Fruit fly (Drosophila melanogaster) whole organism, embryonic: ENCODE data around the gene CG32373.

Experiments used
- ATbp ChIP-seq: fragments of 200-800 bp; sonication (Bioruptor generic); optimal IDR thresholded peaks from 2 replicates; lab custom pipeline; 2017; ENCODE audit warnings: missing biosample characterization, mild to moderate bottlenecking, missing genetic modification characterization, missing genetic modification reagents
- Bdp1 ChIP-seq: fragments of 200-800 bp; sonication (Bioruptor generic); optimal IDR thresholded peaks from 3 replicates; lab custom pipeline; 2016; ENCODE audit warnings: missing biosample characterization, missing genetic modification characterization
- CG1024 ChIP-seq: fragments of 200-800 bp; sonication (Bioruptor generic); IDR thresholded peaks from 2 replicates; pipeline ENCODE4 v1.3.6; 2022; ENCODE audit warnings: missing biosample characterization, missing genetic modification characterization
- CG12104 ChIP-seq: fragments of 200-800 bp; sonication (Bioruptor generic); optimal IDR thresholded peaks from 3 replicates; lab custom pipeline; 2016; ENCODE audit warnings: missing biosample characterization, missing genetic modification characterization
- CG12744 ChIP-seq: fragments of 200-800 bp; sonication (Bioruptor generic); optimal IDR thresholded peaks from 2 replicates; lab custom pipeline; 2016; ENCODE audit warnings: missing biosample characterization, missing genetic modification characterization
- CG13775 ChIP-seq: fragments of 200-800 bp; sonication (Bioruptor generic); optimal IDR thresholded peaks from 3 replicates; lab custom pipeline; 2017; ENCODE audit warnings: missing biosample characterization, mild to moderate bottlenecking, missing genetic modification characterization
- CG14710 ChIP-seq: fragments of 200-800 bp; sonication (Bioruptor generic); optimal IDR thresholded peaks from 3 replicates; lab custom pipeline; 2019; ENCODE audit warnings: missing biosample characterization, mild to moderate bottlenecking, missing genetic modification characterization, moderate library complexity
- CG15073 ChIP-seq: fragments of 200-800 bp; sonication (Bioruptor generic); optimal IDR thresholded peaks from 2 replicates; lab custom pipeline; 2016; ENCODE audit warnings: missing biosample characterization, missing genetic modification characterization
- CG17328 ChIP-seq: fragments of 200-800 bp; sonication (Bioruptor generic); IDR thresholded peaks from 2 replicates; pipeline ENCODE4 v1.3.6; 2022; ENCODE audit warnings: missing biosample characterization, missing genetic modification characterization
- CG17568 ChIP-seq: fragments of 200-800 bp; sonication (Bioruptor generic); optimal IDR thresholded peaks from 2 replicates; lab custom pipeline; 2018; ENCODE audit warnings: missing biosample characterization, mild to moderate bottlenecking, missing genetic modification characterization, moderate library complexity
- CG17612 ChIP-seq: fragments of 200-800 bp; sonication (Bioruptor generic); IDR thresholded peaks from 2 replicates; pipeline ENCODE4 v1.3.6; 2022; ENCODE audit warnings: missing biosample characterization, missing genetic modification characterization
- CG17829 ChIP-seq: fragments of 200-800 bp; optimal IDR thresholded peaks from 2 replicates; lab custom pipeline; 2019; ENCODE audit warnings: missing biosample characterization, mild to moderate bottlenecking, missing genetic modification characterization, moderate library complexity
- CG18262 ChIP-seq: fragments of 200-800 bp; optimal IDR thresholded peaks from 3 replicates; lab custom pipeline; 2019; ENCODE audit warnings: missing biosample characterization, mild to moderate bottlenecking, missing genetic modification characterization, moderate library complexity
- CG18476 ChIP-seq: fragments of 200-800 bp; sonication (Bioruptor generic); optimal IDR thresholded peaks from 2 replicates; lab custom pipeline; 2016; ENCODE audit warnings: missing biosample characterization, mild to moderate bottlenecking, missing genetic modification characterization
- CG2116 ChIP-seq: fragments of 200-800 bp; sonication (Bioruptor generic); optimal IDR thresholded peaks from 3 replicates; lab custom pipeline; 2018; ENCODE audit warnings: missing biosample characterization, mild to moderate bottlenecking, missing genetic modification characterization
- CG2712 ChIP-seq: fragments of 200-800 bp; optimal IDR thresholded peaks from 3 replicates; lab custom pipeline; 2019; ENCODE audit warnings: missing biosample characterization, mild to moderate bottlenecking, missing genetic modification characterization, moderate library complexity
- CG31365 ChIP-seq: fragments of 200-800 bp; sonication (Bioruptor generic); optimal IDR thresholded peaks from 2 replicates; lab custom pipeline; 2018; ENCODE audit warnings: missing biosample characterization, mild to moderate bottlenecking, missing genetic modification characterization
- CG31441 ChIP-seq: fragments of 200-800 bp; sonication (Bioruptor generic); IDR thresholded peaks from 2 replicates; pipeline ENCODE4 v1.3.6; 2022; ENCODE audit warnings: missing biosample characterization, missing genetic modification characterization
- CG3281 ChIP-seq: fragments of 200-800 bp; sonication (Bioruptor generic); optimal IDR thresholded peaks from 3 replicates; lab custom pipeline; 2017; ENCODE audit warnings: missing biosample characterization, mild to moderate bottlenecking, missing genetic modification characterization
- CG7271 ChIP-seq: fragments of 200-800 bp; sonication (Bioruptor generic); optimal IDR thresholded peaks from 2 replicates; lab custom pipeline; 2018; ENCODE audit warnings: missing biosample characterization, mild to moderate bottlenecking, missing genetic modification characterization, moderate library complexity
- CG9437 ChIP-seq: fragments of 200-800 bp; sonication (Bioruptor generic); optimal IDR thresholded peaks from 2 replicates; lab custom pipeline; 2018; ENCODE audit warnings: missing biosample characterization, mild to moderate bottlenecking, missing genetic modification characterization
- Chrac-16 ChIP-seq: fragments of 200-800 bp; sonication (Bioruptor generic); optimal IDR thresholded peaks from 3 replicates; lab custom pipeline; 2016; ENCODE audit warnings: missing biosample characterization, missing genetic modification characterization
- CkIIα-i1 ChIP-seq: fragments of 200-800 bp; sonication (Bioruptor generic); IDR thresholded peaks from 2 replicates; pipeline ENCODE4 v1.3.6; 2022; ENCODE audit warnings: missing biosample characterization, missing genetic modification characterization
- Dip2 ChIP-seq: fragments of 200-800 bp; sonication (Bioruptor generic); IDR thresholded peaks from 2 replicates; pipeline ENCODE4 v1.3.6; 2022; ENCODE audit warnings: missing biosample characterization, missing genetic modification characterization
- Dip3 ChIP-seq: fragments of 200-800 bp; sonication (Bioruptor generic); optimal IDR thresholded peaks from 3 replicates; lab custom pipeline; 2016; ENCODE audit warnings: missing biosample characterization, missing genetic modification characterization
- Gug ChIP-seq: fragments of 200-800 bp; sonication (Bioruptor generic); IDR thresholded peaks from 4 replicates; pipeline ENCODE4 v1.3.6; 2022; ENCODE audit warnings: missing biosample characterization, missing genetic modification characterization
- Lim3 ChIP-seq: fragments of 200-800 bp; sonication (Bioruptor generic); IDR thresholded peaks from 2 replicates; pipeline ENCODE4 v1.3.6; 2022; ENCODE audit warnings: missing biosample characterization, missing genetic modification characterization
- MBD-R2 ChIP-seq: fragments of 200-800 bp; sonication (Bioruptor generic); IDR thresholded peaks from 2 replicates; pipeline ENCODE4 v1.3.6; 2022; ENCODE audit warnings: missing biosample characterization, missing genetic modification characterization
- Myb ChIP-seq: fragments of 200-800 bp; sonication (Bioruptor generic); optimal IDR thresholded peaks from 2 replicates; lab custom pipeline; 2016; ENCODE audit warnings: missing biosample characterization, missing genetic modification characterization
- Oaz ChIP-seq: fragments of 200-800 bp; sonication (Bioruptor generic); IDR thresholded peaks from 2 replicates; pipeline ENCODE4 v1.3.6; 2022; ENCODE audit warnings: missing biosample characterization, missing genetic modification characterization
- Ptx1 ChIP-seq: fragments of 200-800 bp; sonication (Bioruptor generic); IDR thresholded peaks from 2 replicates; pipeline ENCODE4 v1.3.6; 2022; ENCODE audit warnings: missing biosample characterization, missing genetic modification characterization
- Six4 ChIP-seq: fragments of 200-800 bp; sonication (Bioruptor generic); optimal IDR thresholded peaks from 2 replicates; lab custom pipeline; 2016; ENCODE audit warnings: missing biosample characterization, missing genetic modification characterization
- Sox100B ChIP-seq: fragments of 200-800 bp; sonication (Bioruptor generic); optimal IDR thresholded peaks from 3 replicates; lab custom pipeline; 2018; ENCODE audit warnings: missing biosample characterization, mild to moderate bottlenecking, missing genetic modification characterization
- Sry-β ChIP-seq: fragments of 200-800 bp; sonication (Bioruptor generic); optimal IDR thresholded peaks from 2 replicates; lab custom pipeline; 2018; ENCODE audit warnings: missing biosample characterization, mild to moderate bottlenecking, missing genetic modification characterization, moderate library complexity
- Trl ChIP-seq, 3 experiments: fragments of >200 bp in 2 of 3; fragments of 200-800 bp in 1 of 3; sonication (Bioruptor generic) in 1 of 3; optimal IDR thresholded peaks; 2 replicates in 1 of 3; 3 replicates in 2 of 3; lab custom pipeline; 2016 to 2017; ENCODE audit warnings: missing biosample characterization in 1 of 3, missing genetic modification characterization in 1 of 3
- dmrt99B ChIP-seq: fragments of 200-800 bp; sonication (Bioruptor generic); optimal IDR thresholded peaks from 2 replicates; lab custom pipeline; 2018; ENCODE audit warnings: missing biosample characterization, mild to moderate bottlenecking, missing genetic modification characterization, moderate library complexity
- fd96Cb ChIP-seq: fragments of 200-800 bp; sonication (Bioruptor generic); optimal IDR thresholded peaks from 2 replicates; lab custom pipeline; 2018; ENCODE audit warnings: missing biosample characterization, mild to moderate bottlenecking, missing genetic modification characterization, moderate library complexity
- gsb-n ChIP-seq: fragments of 200-800 bp; sonication (Bioruptor generic); optimal IDR thresholded peaks from 3 replicates; lab custom pipeline; 2018; ENCODE audit warnings: missing biosample characterization, mild to moderate bottlenecking, missing genetic modification characterization
- her ChIP-seq: fragments of 200-800 bp; sonication (Bioruptor generic); optimal IDR thresholded peaks from 2 replicates; lab custom pipeline; 2016; ENCODE audit warnings: missing biosample characterization, missing genetic modification characterization
- jigr1 ChIP-seq: fragments of 200-800 bp; sonication (Bioruptor generic); IDR thresholded peaks from 3 replicates; pipeline ENCODE4 v1.3.6; 2022; ENCODE audit warnings: missing biosample characterization, missing genetic modification characterization
- ken ChIP-seq: fragments of 200-800 bp; sonication (Bioruptor generic); IDR thresholded peaks from 3 replicates; pipeline ENCODE4 v1.3.6; 2022; ENCODE audit warnings: missing biosample characterization, missing genetic modification characterization
- lmd ChIP-seq: fragments of 200-800 bp; sonication (Bioruptor generic); IDR thresholded peaks from 2 replicates; pipeline ENCODE4 v1.3.6; 2022; ENCODE audit warnings: missing biosample characterization, missing genetic modification characterization
- maf-S ChIP-seq: fragments of 200-800 bp; sonication (Bioruptor generic); optimal IDR thresholded peaks from 2 replicates; lab custom pipeline; 2016; ENCODE audit warnings: missing biosample characterization, missing genetic modification characterization
- p53 ChIP-seq: fragments of 200-800 bp; sonication (Bioruptor generic); optimal IDR thresholded peaks from 2 replicates; lab custom pipeline; 2016; ENCODE audit warnings: missing biosample characterization, missing genetic modification characterization
- pan ChIP-seq, 4 experiments: fragments of >200 bp in 3 of 4; fragments of 200-800 bp in 1 of 4; sonication (Bioruptor generic) in 1 of 4; optimal IDR thresholded peaks in 3 of 4; IDR thresholded peaks in 1 of 4; 2 replicates each; pipeline versions ENCODE4 v1.3.6 to Lab custom; 2017 to 2022; ENCODE audit warnings: missing biosample characterization in 2 of 4, missing genetic modification characterization in 2 of 4, mixed read lengths in 1 of 4
- pum ChIP-seq: fragments of 200-800 bp; sonication (Bioruptor generic); optimal IDR thresholded peaks from 2 replicates; lab custom pipeline; 2016; ENCODE audit warnings: missing biosample characterization, missing genetic modification characterization
- repo ChIP-seq: fragments of 200-800 bp; sonication (Bioruptor generic); optimal IDR thresholded peaks from 2 replicates; lab custom pipeline; 2016; ENCODE audit warnings: missing biosample characterization, missing genetic modification characterization
- rib ChIP-seq: fragments of 200-800 bp; sonication (Bioruptor generic); IDR thresholded peaks from 2 replicates; pipeline ENCODE4 v1.3.6; 2022; ENCODE audit warnings: missing biosample characterization, missing genetic modification characterization
- tap ChIP-seq: fragments of 200-800 bp; optimal IDR thresholded peaks from 3 replicates; lab custom pipeline; 2019; ENCODE audit warnings: missing biosample characterization, mild to moderate bottlenecking, missing genetic modification characterization, moderate library complexity
- tup ChIP-seq: fragments of 200-800 bp; sonication (Bioruptor generic); optimal IDR thresholded peaks from 2 replicates; lab custom pipeline; 2016; ENCODE audit warnings: missing biosample characterization, mild to moderate bottlenecking, missing genetic modification characterization, moderate library complexity
- zen2 ChIP-seq: fragments of 200-800 bp; sonication (Bioruptor generic); IDR thresholded peaks from 3 replicates; pipeline ENCODE4 v1.3.6; 2022; ENCODE audit warnings: missing biosample characterization, missing genetic modification characterization; ENCODE audit not compliant: partially characterized antibody

CG32373 gene

dm6 chr3L:7614226-7614625 lies 36.1 kb upstream of the CG32373 start (continued):
- TF ChIP-seq Trl (optimal IDR thresholded peaks at IDR 0.05; lab: Kevin White, UChicago) (no peak), Trl (GFP tag; optimal IDR thresholded peaks at IDR 0.05; lab: Kevin White, UChicago) (no peak), CkIIα-i1 (no peak), p53 (GFP tag; lab: Kevin White, UChicago) (no peak), CG15073 (GFP tag; lab: Kevin White, UChicago) (no peak), CG18262 (tag; lab: Kevin White, UChicago) (peak; percentile 33), CG17612 (GFP tag; lab: Robert Waterston, UW) (no peak), Sox100B (GFP tag; lab: Kevin White, UChicago) (peak; percentile 21), Ptx1 (GFP tag; lab: Robert Waterston, UW) (peak; percentile 59), CG14710 (tag; lab: Kevin White, UChicago) (peak; percentile 41), jigr1 (GFP tag; lab: Robert Waterston, UW) (no peak), CG2712 (tag; lab: Kevin White, UChicago) (peak; percentile 67), Sry-β (GFP tag; lab: Kevin White, UChicago) (no peak), tap (tag; lab: Kevin White, UChicago) (peak; percentile 54), dmrt99B (peak; percentile 68), Six4 (GFP tag; lab: Kevin White, UChicago) (peak; percentile 13), Dip2 (no peak), lmd (GFP tag; lab: Robert Waterston, UW) (no peak), CG7271 (tag; lab: Kevin White, UChicago) (no peak), Bdp1 (GFP tag; lab: Kevin White, UChicago) (no peak), Gug (GFP tag; lab: Robert Waterston, UW) (no peak), CG2116 (no peak), CG17829 (peak; percentile 16), Chrac-16 (GFP tag; lab: Kevin White, UChicago) (peak; percentile 36), CG18476 (GFP tag; lab: Kevin White, UChicago) (no peak), gsb-n (peak; percentile 17), Myb (GFP tag; lab: Kevin White, UChicago) (no peak), pan (optimal IDR thresholded peaks at IDR 0.05; lab: Kevin White, UChicago) (no peak), pan (GFP tag; optimal IDR thresholded peaks at IDR 0.05 in 1 of 2, IDR thresholded peaks at IDR 0.05 in 1 of 2) (peak in 1 of 2 experiments; percentile 39), fd96Cb (tag; lab: Kevin White, UChicago) (peak; percentile 43), zen2 (GFP tag; lab: Robert Waterston, UW) (no peak), CG12744 (GFP tag; lab: Kevin White, UChicago) (no peak), CG13775 (GFP tag; lab: Kevin White, UChicago) (no peak), rib (no peak), CG17568 (no peak), CG9437 (GFP tag; lab: Kevin White, UChicago) (peak; percentile 22), MBD-R2 (GFP tag; lab: Robert Waterston, UW) (no peak), ATbp (GFP tag; lab: Kevin White, UChicago) (no peak), CG17328 (GFP tag; lab: Robert Waterston, UW) (peak; percentile 54; the same call in 1 of the 2 replicates), CG1024 (no peak), maf-S (GFP tag; lab: Kevin White, UChicago) (no peak), pum (GFP tag; lab: Kevin White, UChicago) (peak; percentile 27), ken (GFP tag; lab: Robert Waterston, UW) (no peak), CG3281 (no peak), tup (GFP tag; lab: Kevin White, UChicago) (no peak), Lim3 (GFP tag; lab: Robert Waterston, UW) (no peak), Oaz (GFP tag; lab: Robert Waterston, UW) (no peak; the same call in 1 of the 2 replicates), her (GFP tag; lab: Kevin White, UChicago) (no peak), Dip3 (GFP tag; lab: Kevin White, UChicago) (peak; percentile 4), repo (GFP tag; lab: Kevin White, UChicago) (no peak), CG12104 (GFP tag; lab: Kevin White, UChicago) (no peak), CG31441 (peak; percentile 55; the same call in 1 of the 2 replicates), CG31365 (tag; lab: Kevin White, UChicago) (no peak)
